Fruit fly (Drosophila melanogaster) whole organism, embryonic: Measurements from ENCODE around the gene Prp16.

Source experiments
- Abd-B ChIP-seq: fragments of 200-800 bp; sonication (Bioruptor generic); optimal IDR thresholded peaks from 2 replicates; lab custom pipeline; 2018; ENCODE audit warnings: missing biosample characterization, mild to moderate bottlenecking, missing genetic modification characterization, moderate library complexity
- CG10267 ChIP-seq: fragments of 200-800 bp; sonication (Bioruptor generic); optimal IDR thresholded peaks from 2 replicates; lab custom pipeline; 2018; ENCODE audit warnings: missing biosample characterization, mild to moderate bottlenecking, missing genetic modification characterization, moderate library complexity
- CG10366 ChIP-seq: fragments of 200-800 bp; sonication (Bioruptor generic); IDR thresholded peaks from 2 replicates; pipeline ENCODE4 v1.3.6; 2022; ENCODE audit warnings: missing biosample characterization, missing genetic modification characterization
- CG10959 ChIP-seq: fragments of 200-800 bp; sonication (Bioruptor generic); IDR thresholded peaks from 2 replicates; pipeline ENCODE4 v1.3.6; 2022; ENCODE audit warnings: missing biosample characterization, missing genetic modification characterization
- CG11398 ChIP-seq: fragments of 200-800 bp; sonication (Bioruptor generic); optimal IDR thresholded peaks from 2 replicates; lab custom pipeline; 2016; ENCODE audit warnings: missing biosample characterization, missing genetic modification characterization
- CG12104 ChIP-seq: fragments of 200-800 bp; sonication (Bioruptor generic); optimal IDR thresholded peaks from 3 replicates; lab custom pipeline; 2016; ENCODE audit warnings: missing biosample characterization, missing genetic modification characterization
- CG12942 ChIP-seq: fragments of 200-800 bp; sonication (Bioruptor generic); optimal IDR thresholded peaks from 3 replicates; lab custom pipeline; 2016; ENCODE audit warnings: missing biosample characterization, missing genetic modification characterization
- CG14441 ChIP-seq: fragments of 200-800 bp; sonication (Bioruptor generic); IDR thresholded peaks from 2 replicates; pipeline ENCODE4 v1.3.6; 2022; ENCODE audit warnings: missing biosample characterization, missing genetic modification characterization
- CG14710 ChIP-seq: fragments of 200-800 bp; sonication (Bioruptor generic); optimal IDR thresholded peaks from 3 replicates; lab custom pipeline; 2019; ENCODE audit warnings: missing biosample characterization, mild to moderate bottlenecking, missing genetic modification characterization, moderate library complexity
- CG14860 ChIP-seq: fragments of 200-800 bp; sonication (Bioruptor generic); IDR thresholded peaks from 3 replicates; pipeline ENCODE4 v1.3.6; 2022; ENCODE audit warnings: missing biosample characterization, missing genetic modification characterization; ENCODE audit not compliant: partially characterized antibody
- CG15601 ChIP-seq: fragments of 200-800 bp; sonication (Bioruptor generic); optimal IDR thresholded peaks from 3 replicates; lab custom pipeline; 2019; ENCODE audit warnings: missing biosample characterization, mild to moderate bottlenecking, missing genetic modification characterization, moderate library complexity
- CG17359 ChIP-seq: fragments of 200-800 bp; sonication (Bioruptor generic); optimal IDR thresholded peaks from 3 replicates; lab custom pipeline; 2018; ENCODE audit warnings: missing biosample characterization, mild to moderate bottlenecking, missing genetic modification characterization, moderate library complexity
- CG17361 ChIP-seq: fragments of 200-800 bp; sonication (Bioruptor generic); IDR thresholded peaks from 3 replicates; pipeline ENCODE4 v1.3.6; 2022; ENCODE audit warnings: missing biosample characterization, missing genetic modification characterization
- CG18262 ChIP-seq: fragments of 200-800 bp; optimal IDR thresholded peaks from 3 replicates; lab custom pipeline; 2019; ENCODE audit warnings: missing biosample characterization, mild to moderate bottlenecking, missing genetic modification characterization, moderate library complexity
- CG2712 ChIP-seq: fragments of 200-800 bp; optimal IDR thresholded peaks from 3 replicates; lab custom pipeline; 2019; ENCODE audit warnings: missing biosample characterization, mild to moderate bottlenecking, missing genetic modification characterization, moderate library complexity
- CG32532 ChIP-seq: fragments of 200-800 bp; sonication (Bioruptor generic); IDR thresholded peaks from 2 replicates; pipeline ENCODE4 v1.3.6; 2022; ENCODE audit warnings: missing biosample characterization, missing genetic modification characterization
- CG32772 ChIP-seq: fragments of 200-800 bp; sonication (Bioruptor generic); IDR thresholded peaks from 2 replicates; pipeline ENCODE4 v1.3.6; 2022; ENCODE audit warnings: missing biosample characterization, missing genetic modification characterization
- CG3407 ChIP-seq: fragments of 200-800 bp; sonication (Bioruptor generic); optimal IDR thresholded peaks from 2 replicates; lab custom pipeline; 2018; ENCODE audit warnings: missing biosample characterization, mild to moderate bottlenecking, missing genetic modification characterization
- CG43689 ChIP-seq: fragments of 200-800 bp; sonication (Bioruptor generic); IDR thresholded peaks from 2 replicates; pipeline ENCODE4 v1.3.6; 2022; ENCODE audit warnings: missing biosample characterization, missing genetic modification characterization
- CG6175 ChIP-seq: fragments of 200-800 bp; sonication (Bioruptor generic); IDR thresholded peaks from 3 replicates; pipeline ENCODE4 v1.3.6; 2022; ENCODE audit warnings: missing biosample characterization, missing genetic modification characterization
- CG6689 ChIP-seq: fragments of 200-800 bp; sonication (Bioruptor generic); IDR thresholded peaks from 2 replicates; pipeline ENCODE4 v1.3.6; 2022; ENCODE audit warnings: missing biosample characterization, missing genetic modification characterization
- CG7357 ChIP-seq: fragments of 200-800 bp; sonication (Bioruptor generic); IDR thresholded peaks from 3 replicates; pipeline ENCODE4 v1.3.6; 2022; ENCODE audit warnings: missing biosample characterization, missing genetic modification characterization
- CG8290 ChIP-seq, 3 experiments: fragments of 200-800 bp; sonication (Bioruptor generic); optimal IDR thresholded peaks; 2 replicates each; lab custom pipeline; 2016 to 2019; ENCODE audit warnings: missing biosample characterization in 3 of 3, missing genetic modification characterization in 3 of 3, mild to moderate bottlenecking in 2 of 3, moderate library complexity in 1 of 3
- CG8924 ChIP-seq: fragments of 200-800 bp; optimal IDR thresholded peaks from 3 replicates; lab custom pipeline; 2019; ENCODE audit warnings: missing biosample characterization, mild to moderate bottlenecking, missing genetic modification characterization, moderate library complexity
- CG9437 ChIP-seq: fragments of 200-800 bp; sonication (Bioruptor generic); optimal IDR thresholded peaks from 2 replicates; lab custom pipeline; 2018; ENCODE audit warnings: missing biosample characterization, mild to moderate bottlenecking, missing genetic modification characterization
- Dp ChIP-seq: fragments of 200-800 bp; sonication (Bioruptor generic); optimal IDR thresholded peaks from 2 replicates; lab custom pipeline; 2018; ENCODE audit warnings: missing biosample characterization, mild to moderate bottlenecking, missing genetic modification characterization, moderate library complexity
- Fer3 ChIP-seq: fragments of 200-800 bp; sonication (Bioruptor generic); optimal IDR thresholded peaks from 2 replicates; lab custom pipeline; 2018; ENCODE audit warnings: missing biosample characterization, mild to moderate bottlenecking, missing genetic modification characterization, moderate library complexity
- HLH4C ChIP-seq: fragments of 200-800 bp; sonication (Bioruptor generic); IDR thresholded peaks from 3 replicates; pipeline ENCODE4 v1.3.6; 2022; ENCODE audit warnings: missing biosample characterization, missing genetic modification characterization; ENCODE audit not compliant: partially characterized antibody
- Hr78 ChIP-seq, 2 experiments: fragments of 200-800 bp in 1 of 2; fragments of >200 bp in 1 of 2; sonication (Bioruptor generic) in 1 of 2; optimal IDR thresholded peaks; 2 replicates each; lab custom pipeline; 2017 to 2019; ENCODE audit warnings: missing biosample characterization in 2 of 2, missing genetic modification characterization in 2 of 2, mild to moderate bottlenecking in 1 of 2, moderate library complexity in 1 of 2
- Lim3 ChIP-seq: fragments of 200-800 bp; sonication (Bioruptor generic); IDR thresholded peaks from 2 replicates; pipeline ENCODE4 v1.3.6; 2022; ENCODE audit warnings: missing biosample characterization, missing genetic modification characterization
- MESR4 ChIP-seq: fragments of 200-800 bp; sonication (Bioruptor generic); optimal IDR thresholded peaks from 2 replicates; lab custom pipeline; 2018; ENCODE audit warnings: missing biosample characterization, mild to moderate bottlenecking, missing genetic modification characterization, moderate library complexity
- Mad ChIP-seq: fragments of 200-800 bp; sonication (Bioruptor generic); optimal IDR thresholded peaks from 2 replicates; lab custom pipeline; 2016; ENCODE audit warnings: missing biosample characterization, missing genetic modification characterization
- Med ChIP-seq: fragments of 200-800 bp; sonication (Bioruptor generic); peaks from one replicate; lab custom pipeline; 2016; ENCODE audit warnings: missing biosample characterization, missing genetic modification characterization, mild to moderate bottlenecking, inconsistent platforms, moderate library complexity
- Neu2 ChIP-seq: fragments of 200-800 bp; sonication (Bioruptor generic); optimal IDR thresholded peaks from 3 replicates; lab custom pipeline; 2016; ENCODE audit warnings: missing biosample characterization, missing genetic modification characterization, borderline replicate concordance
- NfI ChIP-seq: fragments of 200-800 bp; sonication (Bioruptor generic); optimal IDR thresholded peaks from 3 replicates; lab custom pipeline; 2018; ENCODE audit warnings: missing biosample characterization, mild to moderate bottlenecking, missing genetic modification characterization, moderate library complexity
- Optix ChIP-seq: fragments of 200-800 bp; sonication (Bioruptor generic); IDR thresholded peaks from 3 replicates; pipeline ENCODE4 v1.3.6; 2022; ENCODE audit warnings: missing biosample characterization, missing genetic modification characterization
- Ptx1 ChIP-seq: fragments of 200-800 bp; sonication (Bioruptor generic); IDR thresholded peaks from 2 replicates; pipeline ENCODE4 v1.3.6; 2022; ENCODE audit warnings: missing biosample characterization, missing genetic modification characterization
- Rx ChIP-seq: fragments of 200-800 bp; sonication (Bioruptor generic); IDR thresholded peaks from 2 replicates; pipeline ENCODE4 v1.3.6; 2022; ENCODE audit warnings: missing biosample characterization, missing genetic modification characterization
- Stat92E ChIP-seq, 3 experiments: fragments of >200 bp in 2 of 3; fragments of 200-800 bp in 1 of 3; sonication (Bioruptor generic) in 1 of 3; optimal IDR thresholded peaks; 2 replicates each; lab custom pipeline; 2017 to 2019; ENCODE audit warnings: missing biosample characterization in 3 of 3, missing genetic modification characterization in 3 of 3, mild to moderate bottlenecking in 1 of 3, moderate library complexity in 1 of 3
- Taf1 ChIP-seq: fragments of 200-800 bp; sonication (Bioruptor generic); IDR thresholded peaks from 2 replicates; pipeline ENCODE4 v1.3.6; 2022; ENCODE audit warnings: missing biosample characterization, missing genetic modification characterization
- dmrt99B ChIP-seq: fragments of 200-800 bp; sonication (Bioruptor generic); optimal IDR thresholded peaks from 2 replicates; lab custom pipeline; 2018; ENCODE audit warnings: missing biosample characterization, mild to moderate bottlenecking, missing genetic modification characterization, moderate library complexity
- ems ChIP-seq: fragments of 200-800 bp; sonication (Bioruptor generic); optimal IDR thresholded peaks from 3 replicates; lab custom pipeline; 2016; ENCODE audit warnings: missing biosample characterization, missing genetic modification characterization
- eyg ChIP-seq: fragments of 200-800 bp; sonication (Bioruptor generic); optimal IDR thresholded peaks from 3 replicates; lab custom pipeline; 2016; ENCODE audit warnings: missing biosample characterization, missing genetic modification characterization
- grn ChIP-seq: fragments of 200-800 bp; sonication (Bioruptor generic); optimal IDR thresholded peaks from 3 replicates; lab custom pipeline; 2017; ENCODE audit warnings: missing biosample characterization, missing genetic modification characterization
- hbn ChIP-seq: fragments of 200-800 bp; sonication (Bioruptor generic); IDR thresholded peaks from 2 replicates; pipeline ENCODE4 v1.3.6; 2022; ENCODE audit warnings: missing biosample characterization, missing genetic modification characterization; ENCODE audit not compliant: partially characterized antibody
- jing ChIP-seq: fragments of 200-800 bp; sonication (Bioruptor generic); optimal IDR thresholded peaks from 2 replicates; lab custom pipeline; 2018; ENCODE audit warnings: missing biosample characterization, mild to moderate bottlenecking, missing genetic modification characterization
- lbe ChIP-seq: fragments of 200-800 bp; sonication (Bioruptor generic); optimal IDR thresholded peaks from 2 replicates; lab custom pipeline; 2016; ENCODE audit warnings: missing biosample characterization, mild to moderate bottlenecking, missing genetic modification characterization
- sens-2 ChIP-seq: fragments of 200-800 bp; sonication (Bioruptor generic); IDR thresholded peaks from 2 replicates; pipeline ENCODE4 v1.3.6; 2022; ENCODE audit warnings: missing biosample characterization, missing genetic modification characterization
- shn ChIP-seq: fragments of 200-800 bp; sonication (Bioruptor generic); optimal IDR thresholded peaks from 3 replicates; lab custom pipeline; 2016; ENCODE audit warnings: missing biosample characterization, missing genetic modification characterization
- sim ChIP-seq: fragments of 200-800 bp; sonication (Bioruptor generic); IDR thresholded peaks from 2 replicates; pipeline ENCODE4 v1.3.6; 2022; ENCODE audit warnings: missing biosample characterization, missing genetic modification characterization

Gene Prp16

DNA sequence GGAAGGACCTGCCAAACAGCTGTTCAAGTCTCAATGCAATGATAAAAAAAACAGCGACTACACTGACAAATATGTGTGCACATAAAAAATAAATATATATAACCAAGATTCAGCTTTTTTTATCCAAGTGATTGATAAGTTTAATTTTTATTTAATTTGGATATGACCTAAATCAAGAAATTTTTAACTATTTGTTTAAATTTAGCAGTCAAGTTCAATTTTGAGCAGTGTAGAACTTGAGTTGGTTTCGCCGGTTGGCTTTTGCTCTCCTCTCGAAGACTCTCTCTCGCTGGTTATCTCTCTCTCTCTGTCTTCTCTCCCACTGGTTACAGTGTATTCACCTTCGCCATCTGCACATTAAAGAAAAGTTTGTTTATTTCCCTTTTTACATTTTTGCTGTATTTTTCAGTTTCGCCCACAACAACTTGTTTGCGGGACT, 16.9 kb downstream of the Prp16 start (continued):
- TF ChIP-seq HLH4C (GFP tag; lab: Robert Waterston, UW): no peak
- TF ChIP-seq CG7357: peak; percentile 72; the same call in 2 of the 3 replicates
- no peak for TF ChIP-seq Lim3 (GFP tag; lab: Robert Waterston, UW)
- TF ChIP-seq Ptx1 (GFP tag; lab: Robert Waterston, UW): peak; percentile 91
- TF ChIP-seq jing: peak; percentile 57
- peak; percentile 94 for TF ChIP-seq Med (GFP tag; lab: Kevin White, UChicago)
- TF ChIP-seq Rx (GFP tag; lab: Robert Waterston, UW): peak; percentile 61; the same call in 1 of the 2 replicates
- TF ChIP-seq Abd-B (GFP tag; lab: Kevin White, UChicago): peak; percentile 82
- peak; percentile 85 for TF ChIP-seq CG32772 (GFP tag; lab: Robert Waterston, UW)
- TF ChIP-seq CG10959 (GFP tag; lab: Robert Waterston, UW): peak; percentile 76
- peak; percentile 33 for TF ChIP-seq grn (GFP tag; lab: Kevin White, UChicago)
- TF ChIP-seq Stat92E (GFP tag; optimal IDR thresholded peaks at IDR 0.05; lab: Kevin White, UChicago): peak in 1 of 3 experiments; percentile 8
- TF ChIP-seq NfI: peak; percentile 78
- TF ChIP-seq CG12104 (GFP tag; lab: Kevin White, UChicago): peak; percentile 81
- TF ChIP-seq CG3407 (GFP tag; lab: Kevin White, UChicago): peak; percentile 80
- TF ChIP-seq Taf1 (GFP tag; lab: Robert Waterston, UW): peak; percentile 74
- TF ChIP-seq CG32532: peak; percentile 91
- peak in 1 of 2 experiments; percentile 53 for TF ChIP-seq Hr78 (GFP tag; optimal IDR thresholded peaks at IDR 0.05; lab: Kevin White, UChicago)
- TF ChIP-seq CG9437 (GFP tag; lab: Kevin White, UChicago): peak; percentile 75
- no peak for TF ChIP-seq CG11398 (GFP tag; lab: Kevin White, UChicago)
- peak; percentile 89 for TF ChIP-seq Fer3
- TF ChIP-seq eyg (GFP tag; lab: Kevin White, UChicago): peak; percentile 10
- TF ChIP-seq CG10366 (GFP tag; lab: Robert Waterston, UW): peak; percentile 82
- TF ChIP-seq CG14860: no peak
- TF ChIP-seq MESR4 (GFP tag; lab: Kevin White, UChicago): no peak
- peak; percentile 65 for TF ChIP-seq CG8290 (GFP tag; optimal IDR thresholded peaks at IDR 0.05; lab: Kevin White, UChicago)
- TF ChIP-seq CG8290 (tag; optimal IDR thresholded peaks at IDR 0.05; lab: Kevin White, UChicago): no peak
- TF ChIP-seq CG8924 (tag; lab: Kevin White, UChicago): peak; percentile 92
- peak; percentile 81 for TF ChIP-seq sim (GFP tag; lab: Robert Waterston, UW)
- peak; percentile 44 for TF ChIP-seq ems (GFP tag; lab: Kevin White, UChicago)
- peak; percentile 83 for TF ChIP-seq CG15601 (tag; lab: Kevin White, UChicago)
- TF ChIP-seq CG17359 (tag; lab: Kevin White, UChicago): peak; percentile 90
- TF ChIP-seq CG12942 (GFP tag; lab: Kevin White, UChicago): peak; percentile 72
- TF ChIP-seq Mad: peak; percentile 28
- TF ChIP-seq Neu2 (GFP tag; lab: Kevin White, UChicago): no peak
- peak; percentile 81 for TF ChIP-seq CG6175 (GFP tag; lab: Robert Waterston, UW)
- TF ChIP-seq CG6689: peak; percentile 89
- peak; percentile 92 for TF ChIP-seq CG2712
- TF ChIP-seq CG17361 (GFP tag; lab: Robert Waterston, UW): peak; percentile 92
- TF ChIP-seq Dp (GFP tag; lab: Kevin White, UChicago): no peak
- TF ChIP-seq CG18262 (tag; lab: Kevin White, UChicago): peak; percentile 90
- no peak for TF ChIP-seq shn
- TF ChIP-seq hbn (GFP tag; lab: Robert Waterston, UW): no peak
- 0 out of 3 replicates have a peak, but pooled peaks have one; percentile 53 for TF ChIP-seq Optix (GFP tag; lab: Robert Waterston, UW)
- TF ChIP-seq lbe (GFP tag; lab: Kevin White, UChicago): peak; percentile 95
- TF ChIP-seq sens-2 (GFP tag; lab: Robert Waterston, UW): peak; percentile 71
- peak; percentile 76 for TF ChIP-seq CG43689 (GFP tag; lab: Robert Waterston, UW)
- peak; percentile 85 for TF ChIP-seq CG10267
- TF ChIP-seq dmrt99B (tag; lab: Kevin White, UChicago): peak; percentile 92
- TF ChIP-seq CG14710 (tag; lab: Kevin White, UChicago): peak; percentile 87
- peak; percentile 83 for TF ChIP-seq CG14441 (GFP tag; lab: Robert Waterston, UW)
